Worm (Caenorhabditis elegans): ENCODE measurements around the gene irld-62.

Gene irld-62

ce11 chrV:15341404-15341803 is 30.5 kb downstream of the irld-62 start, which contains the start of gene clec-229:
clec-229 (minus strand) TSS chrV:15341504.
- TF ChIP-seq unc-86 (tag; optimal IDR thresholded peaks at IDR 0.05): no peak
- no peak for TF ChIP-seq pat-9 (tag; optimal IDR thresholded peaks at IDR 0.05)
- TF ChIP-seq unc-55 (GFP tag; optimal IDR thresholded peaks at IDR 0.05): no peak
- no peak for TF ChIP-seq tbx-7 (tag; optimal IDR thresholded peaks at IDR 0.05)

- TF ChIP-seq hlh-13 (GFP tag; optimal IDR thresholded peaks at IDR 0.05) (no peak), K02D7.2 (tag; optimal IDR thresholded peaks at IDR 0.05) (no peak), ceh-18 (tag; optimal IDR thresholded peaks at IDR 0.05) (no peak), ceh-45 (GFP tag; IDR thresholded peaks at IDR 0.05) (no peak), ceh-19 (GFP tag; optimal IDR thresholded peaks at IDR 0.05) (no peak), Y22D7AL.16 (tag; optimal IDR thresholded peaks at IDR 0.05) (no peak), madf-2 (tag; optimal IDR thresholded peaks at IDR 0.05) (no peak), pax-1 (tag; optimal IDR thresholded peaks at IDR 0.05) (no peak), tbx-2 (tag; optimal IDR thresholded peaks at IDR 0.05) (no peak), tbx-7 (tag; optimal IDR thresholded peaks at IDR 0.05) (no peak), ceh-48 (tag; optimal IDR thresholded peaks at IDR 0.05) (no peak), unc-42 (tag; optimal IDR thresholded peaks at IDR 0.05) (no peak), ama-1 (optimal IDR thresholded peaks at IDR 0.05) (no peak), rnt-1 (tag; optimal IDR thresholded peaks at IDR 0.05) (no peak), eyg-1 (tag; optimal IDR thresholded peaks at IDR 0.05) (no peak), hlh-30 (tag; optimal IDR thresholded peaks at IDR 0.05; ENCODE audit: insufficient read depth) (no peak), lin-11 (tag; optimal IDR thresholded peaks at IDR 0.05) (no peak), elt-4 (tag; optimal IDR thresholded peaks at IDR 0.05) (no peak), ceh-6 (GFP tag; optimal IDR thresholded peaks at IDR 0.05) (no peak)
These were observed 33.6 kb downstream of the irld-62 start, which contains the start of gene wrt-8 for ce11 chrV:15344481-15344880. wrt-8 (minus strand) TSS chrV:15344581.

ce11 chrV:15347292-15347691 is 36.4 kb downstream of the irld-62 start, which contains the start of gene C29F3.3:
C29F3.3 (minus strand) TSS chrV:15347392.
- no peak for TF ChIP-seq sox-4 (tag; optimal IDR thresholded peaks at IDR 0.05)
- TF ChIP-seq sox-2 (GFP tag; IDR thresholded peaks at IDR 0.05): no peak
- TF ChIP-seq hlh-13 (GFP tag; optimal IDR thresholded peaks at IDR 0.05): no peak
- no peak for TF ChIP-seq nhr-232 (tag; optimal IDR thresholded peaks at IDR 0.05)

- TF ChIP-seq ceh-48 (tag; optimal IDR thresholded peaks at IDR 0.05) (no peak), nfya-1 (tag; optimal IDR thresholded peaks at IDR 0.05) (no peak), tbx-2 (tag; optimal IDR thresholded peaks at IDR 0.05) (no peak), K09A11.1 (tag; optimal IDR thresholded peaks at IDR 0.05; ENCODE audit: insufficient read depth) (no peak), lim-6 (tag; optimal IDR thresholded peaks at IDR 0.05) (no peak), syd-9 (tag; optimal IDR thresholded peaks at IDR 0.05) (no peak), ttx-3 (tag; optimal IDR thresholded peaks at IDR 0.05) (no peak), hlh-15 (tag; optimal IDR thresholded peaks at IDR 0.05) (no peak), ahr-1 (tag; optimal IDR thresholded peaks at IDR 0.05) (no peak), sdc-2 (tag; optimal IDR thresholded peaks at IDR 0.05) (no peak), nhr-232 (tag; optimal IDR thresholded peaks at IDR 0.05) (no peak)
These were observed 38.2 kb downstream of the irld-62 start, which contains the start of gene clec-230 for ce11 chrV:15349044-15349443. clec-230 (minus strand) TSS chrV:15349144.

- TF ChIP-seq tbx-2 (tag; optimal IDR thresholded peaks at IDR 0.05): no peak
- no peak for TF ChIP-seq fax-1 (tag; optimal IDR thresholded peaks at IDR 0.05)
- TF ChIP-seq npax-4 (tag; optimal IDR thresholded peaks at IDR 0.05): no peak
- TF ChIP-seq ets-4 (tag; optimal IDR thresholded peaks at IDR 0.05): no peak
- no peak for TF ChIP-seq F13H6.1 (tag; optimal IDR thresholded peaks at IDR 0.05)
- TF ChIP-seq ceh-48 (tag; optimal IDR thresholded peaks at IDR 0.05): no peak
These were observed 39.7 kb downstream of the irld-62 start, which contains the start of gene clec-231 for ce11 chrV:15350615-15351014. clec-231 (minus strand) TSS chrV:15350715.
